Worm (Caenorhabditis elegans) whole organism, midembryonic: ENCODE measurements around the gene nlt-1.

Source experiments
- T22C8.4 ChIP-seq: fragments of 200-800 bp; sonication (Bioruptor generic); IDR thresholded peaks from 2 replicates; pipeline ENCODE4 v1.3.6; 2022; ENCODE audit warnings: missing genetic modification characterization, missing compliant biosample characterization
- cog-1 ChIP-seq: sonication (generic microtip); optimal IDR thresholded peaks from 2 replicates; lab custom pipeline; 2016; ENCODE audit warnings: missing genetic modification characterization, missing compliant biosample characterization
- flt-1 ChIP-seq: fragments of 200-800 bp; sonication (Bioruptor generic); IDR thresholded peaks from 2 replicates; pipeline ENCODE4 v1.3.6; 2022; ENCODE audit warnings: missing genetic modification characterization, missing compliant biosample characterization
- ref-1 ChIP-seq: fragments of 200-800 bp; sonication (Bioruptor generic); conservative IDR thresholded peaks from 2 replicates; pipeline ENCODE4 v1.3.6; 2022; ENCODE audit warnings: missing genetic modification reagents, missing genetic modification characterization, missing compliant biosample characterization
- tab-1 ChIP-seq: fragments of 200-800 bp; sonication (Bioruptor generic); IDR thresholded peaks from 2 replicates; pipeline ENCODE4 v1.3.6; 2022; ENCODE audit warnings: missing genetic modification characterization, missing compliant biosample characterization
- ztf-29 ChIP-seq: fragments of 200-800 bp; sonication (Bioruptor generic); IDR thresholded peaks from 2 replicates; pipeline ENCODE4 v1.3.6; 2022; ENCODE audit warnings: missing genetic modification reagents, missing genetic modification characterization, missing compliant biosample characterization

DNA sequence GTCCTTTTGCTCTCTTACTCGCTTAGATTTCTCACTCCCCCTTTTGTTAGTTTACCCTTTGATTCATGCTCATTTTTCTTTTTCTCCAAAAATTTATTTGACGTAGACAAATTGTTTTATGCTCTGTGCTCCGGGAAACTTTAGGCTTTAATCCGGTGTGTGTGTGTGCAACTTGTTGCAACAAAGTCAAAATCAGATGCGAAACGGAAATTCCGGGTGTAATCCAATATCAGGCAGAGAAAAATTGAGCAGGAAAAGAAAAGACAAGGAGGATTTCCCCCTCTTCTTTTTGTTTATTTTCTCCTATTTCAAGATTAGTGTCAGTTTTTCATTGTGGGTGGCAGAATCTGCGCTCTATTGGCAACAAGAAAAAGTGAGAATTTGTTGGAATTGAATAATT, 8.5 kb downstream of the nlt-1 start:
- TF ChIP-seq cog-1 (no peak), ref-1 (GFP tag; lab: Robert Waterston, UW) (no peak), T22C8.4 (GFP tag; lab: Robert Waterston, UW) (no peak), flt-1 (GFP tag; lab: Robert Waterston, UW) (no peak), ztf-29 (GFP tag; lab: Robert Waterston, UW) (no peak), tab-1 (GFP tag; lab: Robert Waterston, UW) (no peak)
